Worm (Caenorhabditis elegans): ENCODE measurements around the gene cyn-2.

cyn-2 gene

DNA sequence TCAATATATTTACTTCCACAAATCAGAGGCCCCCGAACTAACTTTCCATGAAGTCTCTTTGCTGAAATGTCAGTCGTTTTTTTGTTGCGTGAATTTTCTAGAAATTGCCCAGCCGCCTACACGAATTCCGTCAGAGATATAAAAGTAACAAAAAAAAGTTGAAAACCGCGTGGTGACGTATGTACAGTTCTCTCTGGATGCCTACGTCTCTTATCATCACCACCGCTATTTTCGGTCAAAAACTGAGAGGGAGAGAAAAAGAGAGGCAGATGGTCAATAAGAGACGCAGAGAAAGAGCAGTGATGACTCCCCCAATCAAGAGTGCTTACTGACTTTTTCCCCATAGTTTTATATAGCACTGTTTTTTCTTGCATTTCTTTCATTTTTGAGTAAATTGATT, 1.6 kb downstream of the cyn-2 start:
- peak; percentile 87 for TF ChIP-seq him-1 (tag; optimal IDR thresholded peaks at IDR 0.05)
- peak; percentile 77 for TF ChIP-seq lin-40 (tag; optimal IDR thresholded peaks at IDR 0.05)
- TF ChIP-seq ccch-3 (GFP tag; optimal IDR thresholded peaks at IDR 0.05), result no peak
- TF ChIP-seq rpc-1 (optimal IDR thresholded peaks at IDR 0.05), result peak; percentile 21
- TF ChIP-seq rpc-1 (tag; optimal IDR thresholded peaks at IDR 0.05), result no peak
- TF ChIP-seq madf-10 (tag; optimal IDR thresholded peaks at IDR 0.05), result peak; percentile 57
- peak; percentile 47 for TF ChIP-seq atf-7 (tag; optimal IDR thresholded peaks at IDR 0.05)
- peak; percentile 43 for TF ChIP-seq chd-7 (tag; optimal IDR thresholded peaks at IDR 0.05)
- peak; percentile 83 for TF ChIP-seq attf-5 (GFP tag; optimal IDR thresholded peaks at IDR 0.05)
- TF ChIP-seq F49E8.2 (tag; optimal IDR thresholded peaks at IDR 0.05; ENCODE audit: insufficient read depth), result no peak
- peak; percentile 57 to 58 for TF ChIP-seq let-607 (tag; optimal IDR thresholded peaks at IDR 0.05)
- TF ChIP-seq lin-35 (GFP tag; optimal IDR thresholded peaks at IDR 0.05), result peak in 1 of 3 experiments; percentile 18
- 0 out of 2 replicates have a peak, but pooled peaks have one; percentile 42 for TF ChIP-seq ztf-6 (GFP tag; IDR thresholded peaks at IDR 0.05)
- peak; percentile 25 for TF ChIP-seq lin-54 (GFP tag; optimal IDR thresholded peaks at IDR 0.05)
- 0 out of 2 replicates have a peak, but pooled peaks have one; percentile 50 for TF ChIP-seq ekl-4 (GFP tag; IDR thresholded peaks at IDR 0.05)
- TF ChIP-seq mcd-1 (GFP tag; IDR thresholded peaks at IDR 0.05), result peak; percentile 44
- peak; percentile 54 for TF ChIP-seq ztf-26 (tag; optimal IDR thresholded peaks at IDR 0.05)
- no peak for TF ChIP-seq F57C9.4 (tag; optimal IDR thresholded peaks at IDR 0.05)
- TF ChIP-seq K11D2.4 (GFP tag; IDR thresholded peaks at IDR 0.05), result 0 out of 2 replicates have a peak, but pooled peaks have one; percentile 44
- TF ChIP-seq ZK185.1 (tag; optimal IDR thresholded peaks at IDR 0.05; ENCODE audit: poor library complexity, severe bottlenecking), result peak; percentile 55
- peak; percentile 43; the same call in 1 of the 2 replicates for TF ChIP-seq B0336.3 (GFP tag; IDR thresholded peaks at IDR 0.05)
- peak; percentile 90 for TF ChIP-seq ceh-100 (GFP tag; IDR thresholded peaks at IDR 0.05)
- no peak for TF ChIP-seq F37B4.10 (GFP tag; IDR thresholded peaks at IDR 0.05)
- TF ChIP-seq pha-4 (tag; optimal IDR thresholded peaks at IDR 0.05), result peak; percentile 4
- TF ChIP-seq hrde-1 (tag; optimal IDR thresholded peaks at IDR 0.05; ENCODE audit: borderline replicate concordance), result peak; percentile 31
- peak; percentile 45 for TF ChIP-seq repo-1 (tag; optimal IDR thresholded peaks at IDR 0.05)
- peak; percentile 69 for TF ChIP-seq zim-3 (tag; optimal IDR thresholded peaks at IDR 0.05)
- peak; percentile 47 for TF ChIP-seq tbp1 (GFP tag; optimal IDR thresholded peaks at IDR 0.05)
- TF ChIP-seq nhr-27 (tag; optimal IDR thresholded peaks at IDR 0.05), result no peak
- peak; percentile 71 for TF ChIP-seq nhr-80 (tag; optimal IDR thresholded peaks at IDR 0.05)
- TF ChIP-seq Y56A3A.18 (GFP tag; IDR thresholded peaks at IDR 0.05), result no peak
- TF ChIP-seq ztf-3 (GFP tag; optimal IDR thresholded peaks at IDR 0.05), result peak; percentile 20
- TF ChIP-seq lin-26 (GFP tag; IDR thresholded peaks at IDR 0.05), result no peak
- TF ChIP-seq F23B12.7 (tag; optimal IDR thresholded peaks at IDR 0.05; ENCODE audit: insufficient read depth), result peak; percentile 55
- peak; percentile 63; the same call in 1 of the 2 replicates for TF ChIP-seq hmg-1.2 (GFP tag; IDR thresholded peaks at IDR 0.05)
- peak; percentile 82 for TF ChIP-seq hsf-1 (GFP tag; IDR thresholded peaks at IDR 0.05)
- peak; percentile 54 for TF ChIP-seq dox-1 (GFP tag; IDR thresholded peaks at IDR 0.05)
- peak; percentile 47; the same call in 1 of the 2 replicates for TF ChIP-seq nfyb-1 (GFP tag; IDR thresholded peaks at IDR 0.05)
- TF ChIP-seq snpc-4 (GFP tag; optimal IDR thresholded peaks at IDR 0.05), result no peak
- peak in 1 of 4 experiments; percentile 30 for TF ChIP-seq snpc-4 (tag; optimal IDR thresholded peaks at IDR 0.05)
- TF ChIP-seq ceh-40 (GFP tag; IDR thresholded peaks at IDR 0.05), result no peak
- no peak for TF ChIP-seq cebp-1 (GFP tag; IDR thresholded peaks at IDR 0.05)
- TF ChIP-seq cebp-1 (tag; optimal IDR thresholded peaks at IDR 0.05), result peak; percentile 63
- 0 out of 2 replicates have a peak, but pooled peaks have one; percentile 39 for TF ChIP-seq pbrm-1 (GFP tag; IDR thresholded peaks at IDR 0.05)
- no peak for TF ChIP-seq ceh-79 (tag; optimal IDR thresholded peaks at IDR 0.05)
